Worm (Caenorhabditis elegans) whole organism, young adult: ENCODE measurements around the gene F16B12.7.

Experiments used
- B0019.2 ChIP-seq: fragments of 200-800 bp; sonication (Bioruptor generic); conservative IDR thresholded peaks from 2 replicates; pipeline ENCODE4 v1.3.6; 2022; ENCODE audit warnings: missing genetic modification reagents, missing genetic modification characterization, missing compliant biosample characterization
- D2030.7 ChIP-seq: fragments of 200-800 bp; sonication (Bioruptor generic); IDR thresholded peaks from 2 replicates; pipeline ENCODE4 v1.3.6; 2022; ENCODE audit warnings: missing genetic modification reagents, missing genetic modification characterization, missing compliant biosample characterization
- F37B4.10 ChIP-seq: fragments of 200-800 bp; sonication (Bioruptor generic); IDR thresholded peaks from 2 replicates; pipeline ENCODE4 v1.3.6; 2022; ENCODE audit warnings: missing genetic modification characterization, missing compliant biosample characterization
- F39B2.1 ChIP-seq: fragments of 200-800 bp; sonication (Bioruptor generic); IDR thresholded peaks from 2 replicates; pipeline ENCODE4 v1.3.6; 2022; ENCODE audit warnings: missing genetic modification reagents, missing genetic modification characterization, missing compliant biosample characterization
- F52B5.7 ChIP-seq: sonication (generic microtip); optimal IDR thresholded peaks from 2 replicates; lab custom pipeline; 2016; ENCODE audit warnings: mild to moderate bottlenecking, missing genetic modification characterization, missing compliant biosample characterization
- F57A8.1 ChIP-seq: fragments of 200-800 bp; sonication (Bioruptor generic); optimal IDR thresholded peaks from 2 replicates; lab custom pipeline; 2018; ENCODE audit warnings: mild to moderate bottlenecking, missing genetic modification characterization, moderate library complexity, missing compliant biosample characterization
- F57C9.4 ChIP-seq: sonication (generic microtip); optimal IDR thresholded peaks from 2 replicates; lab custom pipeline; 2017; ENCODE audit warnings: mild to moderate bottlenecking, missing genetic modification characterization, missing compliant biosample characterization
- T07F8.4 ChIP-seq: sonication (generic microtip); optimal IDR thresholded peaks from 2 replicates; lab custom pipeline; 2016; ENCODE audit warnings: mild to moderate bottlenecking, missing genetic modification characterization, moderate library complexity, missing compliant biosample characterization
- Y53G8AR.9 ChIP-seq: fragments of 200-800 bp; sonication (Bioruptor generic); conservative IDR thresholded peaks from 2 replicates; pipeline ENCODE4 v1.3.6; 2022; ENCODE audit warnings: missing genetic modification reagents, missing genetic modification characterization, missing compliant biosample characterization
- Y67H2A.10 ChIP-seq: fragments of 200-800 bp; sonication (Bioruptor generic); conservative IDR thresholded peaks from 2 replicates; pipeline ENCODE4 v1.3.6; 2022; ENCODE audit warnings: missing genetic modification reagents, missing genetic modification characterization, missing compliant biosample characterization
- attf-5 ChIP-seq: fragments of 200-800 bp; sonication (Bioruptor generic); optimal IDR thresholded peaks from 2 replicates; lab custom pipeline; 2018; ENCODE audit warnings: mild to moderate bottlenecking, missing genetic modification characterization, missing compliant biosample characterization
- bed-1 ChIP-seq: fragments of 200-800 bp; sonication (Bioruptor generic); IDR thresholded peaks from 2 replicates; pipeline ENCODE4 v1.3.6; 2022; ENCODE audit warnings: missing genetic modification reagents, missing genetic modification characterization, missing compliant biosample characterization
- ccch-3 ChIP-seq: fragments of 200-800 bp; sonication (Bioruptor generic); optimal IDR thresholded peaks from 2 replicates; lab custom pipeline; 2018; ENCODE audit warnings: mild to moderate bottlenecking, missing genetic modification characterization, missing compliant biosample characterization
- cebp-2 ChIP-seq: fragments of 200-800 bp; sonication (Bioruptor generic); IDR thresholded peaks from 2 replicates; pipeline ENCODE4 v1.3.6; 2022; ENCODE audit warnings: missing genetic modification characterization, missing compliant biosample characterization
- ceh-100 ChIP-seq: fragments of 200-800 bp; sonication (Bioruptor generic); IDR thresholded peaks from 2 replicates; pipeline ENCODE4 v1.3.6; 2022; ENCODE audit warnings: missing genetic modification reagents, missing genetic modification characterization, missing compliant biosample characterization
- ceh-40 ChIP-seq: fragments of 200-800 bp; sonication (Bioruptor generic); IDR thresholded peaks from 2 replicates; pipeline ENCODE4 v1.3.6; 2022; ENCODE audit warnings: missing genetic modification characterization, missing compliant biosample characterization
- dpff-1 ChIP-seq: sonication (generic microtip); optimal IDR thresholded peaks from 2 replicates; lab custom pipeline; 2017; ENCODE audit warnings: mild to moderate bottlenecking, missing genetic modification characterization, missing compliant biosample characterization
- dpl-1 ChIP-seq: fragments of 150-350 bp; optimal IDR thresholded peaks from 2 replicates; lab custom pipeline; 2014; ENCODE audit warnings: missing biosample characterization, missing genetic modification reagents, missing genetic modification characterization
- lag-1 ChIP-seq: fragments of 200-800 bp; sonication (Bioruptor generic); IDR thresholded peaks from 2 replicates; pipeline ENCODE4 v1.3.6; 2022; ENCODE audit warnings: missing genetic modification reagents, missing genetic modification characterization, missing compliant biosample characterization
- let-526 ChIP-seq: fragments of 200-800 bp; sonication (Bioruptor generic); IDR thresholded peaks from 2 replicates; pipeline ENCODE4 v1.3.6; 2022; ENCODE audit warnings: missing genetic modification reagents, missing genetic modification characterization, missing compliant biosample characterization
- lin-40 ChIP-seq: sonication (generic microtip); optimal IDR thresholded peaks from 2 replicates; lab custom pipeline; 2016; ENCODE audit warnings: missing genetic modification characterization, mild to moderate bottlenecking, missing compliant biosample characterization, missing genotype, missing genetic modification reagents
- lin-54 ChIP-seq: fragments of 200-800 bp; sonication (Bioruptor generic); optimal IDR thresholded peaks from 2 replicates; lab custom pipeline; 2018; ENCODE audit warnings: mild to moderate bottlenecking, missing genetic modification characterization, missing compliant biosample characterization
- madf-10 ChIP-seq: sonication (generic microtip); optimal IDR thresholded peaks from 2 replicates; lab custom pipeline; 2016; ENCODE audit warnings: mild to moderate bottlenecking, missing genetic modification characterization, missing compliant biosample characterization
- madf-3 ChIP-seq: fragments of 200-800 bp; sonication (Bioruptor generic); IDR thresholded peaks from 2 replicates; pipeline ENCODE4 v1.3.6; 2022; ENCODE audit warnings: missing genetic modification reagents, missing genetic modification characterization, missing compliant biosample characterization
- madf-6 ChIP-seq: fragments of 200-800 bp; sonication (Bioruptor generic); IDR thresholded peaks from 2 replicates; pipeline ENCODE4 v1.3.6; 2022; ENCODE audit warnings: missing genetic modification reagents, missing genetic modification characterization, missing compliant biosample characterization
- madf-8 ChIP-seq: fragments of 200-800 bp; sonication (Bioruptor generic); conservative IDR thresholded peaks from 2 replicates; pipeline ENCODE4 v1.3.6; 2022; ENCODE audit warnings: missing genetic modification reagents, missing genetic modification characterization, missing compliant biosample characterization
- nfya-2 ChIP-seq: fragments of 200-800 bp; sonication (Bioruptor generic); IDR thresholded peaks from 2 replicates; pipeline ENCODE4 v1.3.6; 2022; ENCODE audit warnings: missing genetic modification reagents, missing genetic modification characterization, missing compliant biosample characterization
- nfyb-1 ChIP-seq: fragments of 200-800 bp; sonication (Bioruptor generic); IDR thresholded peaks from 2 replicates; pipeline ENCODE4 v1.3.6; 2022; ENCODE audit warnings: missing genetic modification reagents, missing genetic modification characterization, missing compliant biosample characterization
- nhr-179 ChIP-seq: sonication (generic microtip); optimal IDR thresholded peaks from 2 replicates; lab custom pipeline; 2016; ENCODE audit warnings: mild to moderate bottlenecking, missing genetic modification characterization, missing compliant biosample characterization
- nhr-27 ChIP-seq: fragments of 200-800 bp; sonication (Bioruptor generic); optimal IDR thresholded peaks from 2 replicates; lab custom pipeline; 2018; ENCODE audit warnings: mild to moderate bottlenecking, missing genetic modification characterization, moderate library complexity, missing compliant biosample characterization
- nhr-80 ChIP-seq: sonication (generic microtip); optimal IDR thresholded peaks from 2 replicates; lab custom pipeline; 2016; ENCODE audit warnings: missing genetic modification characterization, missing compliant biosample characterization
- nhr-90 ChIP-seq: sonication (generic microtip); optimal IDR thresholded peaks from 2 replicates; lab custom pipeline; 2016; ENCODE audit warnings: missing genotype, mild to moderate bottlenecking, missing genetic modification characterization, missing compliant biosample characterization
- rec-8 ChIP-seq, 2 experiments: sonication (generic microtip); optimal IDR thresholded peaks; 2 replicates each; lab custom pipeline; 2016; ENCODE audit warnings: mild to moderate bottlenecking in 2 of 2, missing genetic modification characterization in 2 of 2, missing genetic modification reagents in 2 of 2, missing genotype in 2 of 2, missing biosample characterization in 1 of 2, missing compliant biosample characterization in 1 of 2, moderate library complexity in 1 of 2
- sdz-38 ChIP-seq: sonication (generic microtip); optimal IDR thresholded peaks from 2 replicates; lab custom pipeline; 2016; ENCODE audit warnings: missing genotype, missing genetic modification characterization, missing compliant biosample characterization
- tbx-9 ChIP-seq: sonication (generic microtip); optimal IDR thresholded peaks from 2 replicates; lab custom pipeline; 2016; ENCODE audit warnings: borderline replicate concordance, missing genetic modification characterization, inconsistent platforms, missing compliant biosample characterization
- tlf-1 ChIP-seq: fragments of 200-800 bp; sonication (Bioruptor generic); optimal IDR thresholded peaks from 2 replicates; lab custom pipeline; 2018; ENCODE audit warnings: mild to moderate bottlenecking, missing genetic modification characterization, missing compliant biosample characterization
- unc-130 ChIP-seq: sonication (generic microtip); optimal IDR thresholded peaks from 2 replicates; lab custom pipeline; 2016; ENCODE audit warnings: missing genetic modification reagents, missing genetic modification characterization, missing compliant biosample characterization
- unc-62 ChIP-seq: fragments of 150-350 bp; optimal IDR thresholded peaks from 2 replicates; lab custom pipeline; 2014; ENCODE audit warnings: missing biosample characterization, missing genetic modification reagents, missing genetic modification characterization
- ztf-18 ChIP-seq: sonication (generic microtip); optimal IDR thresholded peaks from 2 replicates; lab custom pipeline; 2016; ENCODE audit warnings: missing genotype, mild to moderate bottlenecking, missing genetic modification characterization, missing compliant biosample characterization
- ztf-25 ChIP-seq: fragments of 200-800 bp; sonication (Bioruptor generic); IDR thresholded peaks from 2 replicates; pipeline ENCODE4 v1.3.6; 2022; ENCODE audit warnings: missing genetic modification reagents, missing genetic modification characterization, missing compliant biosample characterization
- ztf-26 ChIP-seq: sonication (generic microtip); optimal IDR thresholded peaks from 2 replicates; lab custom pipeline; 2017; ENCODE audit warnings: missing genetic modification characterization, missing compliant biosample characterization
- ztf-28 ChIP-seq: fragments of 200-800 bp; sonication (Bioruptor generic); IDR thresholded peaks from 2 replicates; pipeline ENCODE4 v1.3.6; 2022; ENCODE audit warnings: missing genetic modification reagents, missing genetic modification characterization, missing compliant biosample characterization
- ztf-3 ChIP-seq: fragments of 200-800 bp; sonication (Bioruptor generic); optimal IDR thresholded peaks from 2 replicates; lab custom pipeline; 2018; ENCODE audit warnings: mild to moderate bottlenecking, missing genetic modification characterization, missing compliant biosample characterization

The F16B12.7 gene

DNA sequence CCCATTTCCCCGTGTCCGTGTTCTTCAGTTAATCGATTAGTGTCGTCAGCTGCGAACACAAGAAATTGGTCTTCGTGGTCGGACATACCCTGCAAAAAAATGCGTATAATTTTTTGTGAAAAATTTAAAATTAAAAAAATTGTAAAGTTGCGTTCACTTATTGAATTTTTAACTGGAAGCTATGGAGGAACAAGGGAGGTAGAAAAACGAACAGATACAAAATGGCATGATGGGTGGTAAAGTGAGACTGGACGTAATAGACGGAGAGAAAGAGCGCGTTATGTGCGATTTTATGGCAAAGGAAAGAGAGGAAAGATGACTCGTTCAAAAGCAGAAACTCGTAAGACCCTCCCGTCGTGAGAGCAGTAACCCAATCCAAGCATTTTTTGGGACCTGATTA, 24.1 kb upstream of the F16B12.7 start, which contains the start of gene C33G3.6:
Gene C33G3.6, minus strand, starts transcription at position 101 of the 400 bp plus-strand sequence.
- no peak for TF ChIP-seq nhr-80
- no peak for TF ChIP-seq Y67H2A.10 (GFP tag; lab: Robert Waterston, UW)
- no peak for TF ChIP-seq nhr-179 (tag; lab: Kevin White, UChicago)

DNA sequence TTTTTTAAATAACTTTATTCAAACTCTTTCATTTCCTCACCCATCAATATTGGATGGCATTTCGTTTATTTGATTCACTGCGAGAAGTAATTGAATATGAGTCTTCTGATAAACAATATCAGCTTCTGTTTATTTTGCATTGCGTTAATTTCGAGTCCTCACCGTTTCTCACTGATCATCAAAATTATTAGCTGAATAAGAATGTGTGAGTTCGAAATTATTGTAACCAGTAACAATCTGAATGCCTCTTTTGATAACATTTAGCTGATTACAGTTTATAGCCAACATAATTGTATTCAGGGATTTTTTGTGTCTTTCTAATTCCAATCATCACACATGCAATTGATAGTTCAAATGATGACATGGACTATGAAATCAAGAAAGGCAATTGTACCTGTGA, 23.1 kb upstream of the F16B12.7 start, which contains the start of gene F16B12.1:
Gene F16B12.1, plus strand, starts transcription at position 301 of the 400 bp plus-strand sequence.
- no peak for TF ChIP-seq ztf-3 (GFP tag; lab: Kevin White, UChicago)
- TF ChIP-seq unc-62, result no peak
- TF ChIP-seq let-526, result no peak
- TF ChIP-seq rec-8 (tag; optimal IDR thresholded peaks at IDR 0.05; lab: Kevin White, UChicago), result no peak
- TF ChIP-seq madf-10 (tag; lab: Kevin White, UChicago), result no peak
- TF ChIP-seq nfyb-1 (GFP tag; lab: Robert Waterston, UW), result no peak
- TF ChIP-seq ztf-18 (tag; lab: Kevin White, UChicago), result no peak
- TF ChIP-seq T07F8.4, result no peak
- TF ChIP-seq ccch-3, result no peak
- no peak for TF ChIP-seq D2030.7 (GFP tag; lab: Robert Waterston, UW)
- no peak for TF ChIP-seq ceh-100 (GFP tag; lab: Robert Waterston, UW)
- TF ChIP-seq nhr-80, result no peak
- no peak for TF ChIP-seq madf-3 (GFP tag; lab: Robert Waterston, UW)
- no peak for TF ChIP-seq lag-1 (GFP tag; lab: Robert Waterston, UW)
- TF ChIP-seq sdz-38 (tag; lab: Kevin White, UChicago), result no peak
- no peak for TF ChIP-seq tlf-1
- TF ChIP-seq nhr-27, result no peak
- no peak for TF ChIP-seq madf-6 (GFP tag; lab: Robert Waterston, UW)

DNA sequence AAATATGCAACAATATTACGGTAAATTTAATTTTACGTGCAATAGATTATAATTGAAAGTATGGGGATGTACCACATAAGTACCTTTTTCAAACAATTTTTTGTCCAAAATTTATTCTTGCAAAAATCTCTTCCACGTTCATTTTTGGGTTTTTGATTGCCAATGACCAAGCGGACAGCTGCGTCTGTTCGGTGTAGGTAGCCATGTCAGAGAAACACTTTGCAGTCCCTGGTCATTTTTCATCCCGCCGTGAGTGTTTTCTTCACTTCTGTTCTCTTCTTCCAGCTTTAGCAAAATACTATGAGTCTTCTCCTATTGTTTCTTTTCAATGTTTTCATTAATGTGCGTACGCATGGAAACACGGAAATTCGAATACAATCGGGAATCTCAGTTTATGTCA, 18.3 kb upstream of the F16B12.7 start, which contains the start of gene dsl-4:
Gene dsl-4, plus strand, starts transcription at position 301 of the 400 bp plus-strand sequence.
- TF ChIP-seq F57A8.1 (no peak), ceh-40 (GFP tag; lab: Robert Waterston, UW) (no peak), Y53G8AR.9 (GFP tag; lab: Robert Waterston, UW) (no peak), nhr-90 (tag; lab: Kevin White, UChicago) (no peak), ztf-26 (tag; lab: Kevin White, UChicago) (no peak), dpl-1 (GFP tag; lab: Kevin White, UChicago) (no peak), F52B5.7 (tag; lab: Kevin White, UChicago) (no peak), cebp-2 (GFP tag; lab: Robert Waterston, UW) (no peak), ztf-25 (no peak)

DNA sequence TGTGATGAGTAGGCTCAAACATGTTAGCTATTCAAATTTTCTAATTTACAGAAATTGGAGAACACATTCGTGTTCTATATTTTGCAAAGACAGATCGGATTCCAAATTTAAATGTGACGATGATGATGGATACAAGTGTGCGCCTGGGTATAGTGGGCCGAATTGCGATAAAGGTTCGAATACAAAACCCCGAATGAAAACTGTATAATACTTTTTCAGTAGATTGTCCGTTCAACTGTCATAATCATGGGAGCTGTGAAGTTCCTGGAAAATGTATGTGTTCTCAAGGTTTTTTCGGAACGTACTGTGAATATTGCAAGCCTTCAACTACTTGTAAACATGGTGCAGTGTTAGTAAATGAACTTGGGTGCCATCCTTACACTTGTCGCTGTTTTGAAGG, 17.4 kb upstream of the F16B12.7 start:
- TF ChIP-seq F37B4.10 (GFP tag; lab: Robert Waterston, UW), result no peak
- TF ChIP-seq lin-54 (GFP tag; lab: Kevin White, UChicago), result no peak
- TF ChIP-seq tbx-9 (tag; lab: Kevin White, UChicago), result no peak
- no peak for TF ChIP-seq nhr-90 (tag; lab: Kevin White, UChicago)
- TF ChIP-seq ztf-28, result no peak
- no peak for TF ChIP-seq dpff-1 (tag; lab: Kevin White, UChicago)
- no peak for TF ChIP-seq B0019.2
- no peak for TF ChIP-seq nfya-2 (GFP tag; lab: Robert Waterston, UW)
- no peak for TF ChIP-seq F57C9.4 (tag; lab: Kevin White, UChicago)
- no peak for TF ChIP-seq madf-8 (GFP tag; lab: Robert Waterston, UW)
- no peak for TF ChIP-seq rec-8 (tag; optimal IDR thresholded peaks at IDR 0.05; lab: Kevin White, UChicago)
- no peak for TF ChIP-seq lin-40 (tag; lab: Kevin White, UChicago)
- TF ChIP-seq unc-130 (GFP tag; lab: Kevin White, UChicago), result no peak
- no peak for TF ChIP-seq let-526
- no peak for TF ChIP-seq F39B2.1 (GFP tag; lab: Robert Waterston, UW)
- TF ChIP-seq bed-1, result no peak
- no peak for TF ChIP-seq nhr-27
- no peak for TF ChIP-seq attf-5 (GFP tag; lab: Kevin White, UChicago)
